Worm (Caenorhabditis elegans): ENCODE data around the gene egl-20.

DNA sequence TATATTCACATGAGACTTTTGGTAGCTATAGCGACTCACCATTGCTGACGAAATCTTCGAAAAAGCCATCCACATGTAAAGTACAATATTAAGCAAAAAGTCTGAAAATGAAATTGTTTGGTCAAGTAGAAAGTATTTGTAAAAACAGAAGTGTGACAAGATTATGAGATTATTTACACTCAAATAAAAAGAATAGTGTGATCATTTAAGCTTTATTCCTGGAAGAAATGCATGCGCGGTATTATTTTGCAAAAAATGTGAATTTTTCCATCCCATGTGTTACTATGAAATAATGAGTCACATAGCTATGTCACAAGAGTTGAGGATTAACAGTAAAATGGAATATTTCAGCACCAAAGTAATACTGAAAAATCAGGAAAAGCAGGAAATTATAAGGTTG lies 4.7 kb downstream of the egl-20 start, which contains the start of gene dct-15:
- TF ChIP-seq ZK546.5 (tag; optimal IDR thresholded peaks at IDR 0.05) (no peak), saeg-2 (GFP tag; IDR thresholded peaks at IDR 0.05) (no peak), lsy-2 (tag; optimal IDR thresholded peaks at IDR 0.05) (no peak)

Measured in whole organism, L4 larva.